Worm (Caenorhabditis elegans): ENCODE measurements around the gene uda-1.

Gene uda-1

DNA sequence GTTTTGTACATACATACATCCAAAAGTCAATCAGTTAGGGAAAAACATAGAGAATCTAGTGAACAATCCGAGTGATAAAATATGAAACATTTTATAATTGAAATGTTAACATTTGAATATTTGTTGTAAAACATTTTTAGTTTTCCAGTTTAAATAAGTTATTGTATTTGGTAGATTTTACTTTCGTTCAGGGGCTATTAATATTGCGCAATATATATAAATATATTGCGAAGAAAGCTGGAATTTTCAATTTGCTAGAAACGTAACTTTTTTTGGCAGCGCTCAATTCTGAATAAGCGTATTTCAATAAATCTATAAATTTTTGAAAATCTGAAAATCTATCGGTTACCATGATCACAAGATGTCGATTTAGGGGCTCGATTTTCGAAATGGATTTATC, 2.9 kb downstream of the uda-1 start:
- TF ChIP-seq unc-86 (tag; optimal IDR thresholded peaks at IDR 0.05): no peak

DNA sequence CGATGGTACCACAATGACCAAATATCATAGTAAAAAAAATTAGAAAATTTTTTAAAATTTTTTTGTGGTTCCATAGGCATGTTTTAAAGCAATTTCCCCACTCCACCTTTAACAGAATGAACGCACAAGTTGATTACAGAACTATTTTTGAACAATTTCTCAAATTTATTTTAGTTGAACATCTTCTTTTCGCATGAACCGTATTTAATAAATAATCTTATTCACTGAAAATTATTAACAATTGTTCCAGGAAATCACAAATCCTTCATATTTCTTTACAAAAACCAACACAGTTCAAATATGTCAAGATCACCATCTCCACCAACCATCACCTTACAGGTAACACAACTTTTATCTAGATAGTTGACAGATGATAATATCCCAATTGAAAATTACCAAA, 7.1 kb downstream of the uda-1 start, which contains the start of gene lea-1:
Gene lea-1, plus strand, starts transcription at position 301 of the 400 bp plus-strand sequence.
- no peak for TF ChIP-seq npax-4 (tag; optimal IDR thresholded peaks at IDR 0.05)
- no peak for TF ChIP-seq lim-6 (tag; optimal IDR thresholded peaks at IDR 0.05)
- TF ChIP-seq Y22D7AL.16 (tag; optimal IDR thresholded peaks at IDR 0.05): no peak
- no peak for TF ChIP-seq pqm-1 (tag; optimal IDR thresholded peaks at IDR 0.05)
- TF ChIP-seq fkh-6 (tag; optimal IDR thresholded peaks at IDR 0.05): no peak
- no peak for TF ChIP-seq K02D7.2 (tag; optimal IDR thresholded peaks at IDR 0.05)
- no peak for TF ChIP-seq ceh-24 (tag; optimal IDR thresholded peaks at IDR 0.05)
- no peak for TF ChIP-seq ceh-9 (tag; optimal IDR thresholded peaks at IDR 0.05)
- TF ChIP-seq unc-42 (tag; optimal IDR thresholded peaks at IDR 0.05): no peak
- no peak for TF ChIP-seq ceh-31 (tag; optimal IDR thresholded peaks at IDR 0.05)
- no peak for TF ChIP-seq elt-4 (tag; optimal IDR thresholded peaks at IDR 0.05)
- no peak for TF ChIP-seq pros-1 (tag; optimal IDR thresholded peaks at IDR 0.05)
- no peak for TF ChIP-seq eyg-1 (tag; optimal IDR thresholded peaks at IDR 0.05)
- no peak for TF ChIP-seq ceh-30 (tag; optimal IDR thresholded peaks at IDR 0.05)
- no peak for TF ChIP-seq sox-2 (GFP tag; IDR thresholded peaks at IDR 0.05)
- TF ChIP-seq tbx-7 (tag; optimal IDR thresholded peaks at IDR 0.05): no peak

DNA sequence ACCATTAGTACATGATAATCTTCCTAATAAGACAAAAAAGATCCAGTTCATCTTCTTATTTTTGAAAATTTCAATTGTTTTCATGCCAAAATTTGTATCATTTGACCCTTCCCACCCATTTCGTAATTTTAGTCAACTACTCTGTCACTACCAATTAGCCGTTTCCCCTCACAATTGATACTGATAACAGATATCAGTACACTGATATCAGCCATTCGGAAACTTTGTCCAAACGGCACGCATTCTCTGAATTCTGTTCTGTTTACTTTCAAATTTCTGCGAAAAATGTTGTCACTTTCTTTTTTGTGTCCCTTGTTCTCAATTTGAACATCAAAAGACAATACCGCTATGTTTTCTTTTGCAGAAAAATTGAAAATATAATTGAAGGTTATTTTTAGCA, 8.1 kb downstream of the uda-1 start:
- TF ChIP-seq pag-3 (tag; optimal IDR thresholded peaks at IDR 0.05; ENCODE audit: borderline replicate concordance): no peak
- no peak for TF ChIP-seq hlh-15 (tag; optimal IDR thresholded peaks at IDR 0.05)
- TF ChIP-seq fkh-10 (GFP tag; optimal IDR thresholded peaks at IDR 0.05): no peak
- TF ChIP-seq elt-2 (tag; optimal IDR thresholded peaks at IDR 0.05): peak; percentile 69
- TF ChIP-seq lin-11 (tag; optimal IDR thresholded peaks at IDR 0.05): no peak
- TF ChIP-seq ahr-1 (tag; optimal IDR thresholded peaks at IDR 0.05): no peak

DNA sequence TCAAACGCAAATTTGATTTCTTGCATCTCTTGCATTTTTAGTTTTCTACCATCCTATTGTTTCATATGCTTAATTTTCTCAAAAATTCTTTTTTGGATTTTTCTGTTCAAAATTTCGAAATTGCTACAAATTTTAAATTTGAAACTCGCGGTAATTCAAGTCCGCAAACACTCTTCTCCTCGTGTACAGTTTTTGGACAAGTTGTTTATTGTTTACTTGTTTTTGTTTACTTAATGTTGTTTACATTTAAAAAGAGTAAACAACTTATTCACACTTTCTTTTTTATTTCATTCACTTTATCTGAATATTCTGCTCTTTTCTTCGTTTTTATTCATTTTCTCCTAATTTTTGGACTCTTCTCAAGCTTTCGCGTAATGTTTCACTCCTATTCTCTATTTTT, 13.7 kb downstream of the uda-1 start:
- TF ChIP-seq pqm-1 (tag; optimal IDR thresholded peaks at IDR 0.05) (no peak), dmd-4 (tag; optimal IDR thresholded peaks at IDR 0.05; ENCODE audit: borderline replicate concordance) (no peak), ceh-24 (tag; optimal IDR thresholded peaks at IDR 0.05) (no peak), unc-42 (tag; optimal IDR thresholded peaks at IDR 0.05) (no peak), zip-5 (tag; optimal IDR thresholded peaks at IDR 0.05) (no peak), ahr-1 (tag; optimal IDR thresholded peaks at IDR 0.05) (no peak), ceh-45 (GFP tag; IDR thresholded peaks at IDR 0.05) (no peak), hlh-30 (tag; optimal IDR thresholded peaks at IDR 0.05; ENCODE audit: insufficient read depth) (no peak), ceh-30 (tag; optimal IDR thresholded peaks at IDR 0.05) (no peak), sdc-2 (tag; optimal IDR thresholded peaks at IDR 0.05) (no peak), K09A11.1 (tag; optimal IDR thresholded peaks at IDR 0.05; ENCODE audit: insufficient read depth) (no peak), hlh-13 (GFP tag; optimal IDR thresholded peaks at IDR 0.05) (no peak)

DNA sequence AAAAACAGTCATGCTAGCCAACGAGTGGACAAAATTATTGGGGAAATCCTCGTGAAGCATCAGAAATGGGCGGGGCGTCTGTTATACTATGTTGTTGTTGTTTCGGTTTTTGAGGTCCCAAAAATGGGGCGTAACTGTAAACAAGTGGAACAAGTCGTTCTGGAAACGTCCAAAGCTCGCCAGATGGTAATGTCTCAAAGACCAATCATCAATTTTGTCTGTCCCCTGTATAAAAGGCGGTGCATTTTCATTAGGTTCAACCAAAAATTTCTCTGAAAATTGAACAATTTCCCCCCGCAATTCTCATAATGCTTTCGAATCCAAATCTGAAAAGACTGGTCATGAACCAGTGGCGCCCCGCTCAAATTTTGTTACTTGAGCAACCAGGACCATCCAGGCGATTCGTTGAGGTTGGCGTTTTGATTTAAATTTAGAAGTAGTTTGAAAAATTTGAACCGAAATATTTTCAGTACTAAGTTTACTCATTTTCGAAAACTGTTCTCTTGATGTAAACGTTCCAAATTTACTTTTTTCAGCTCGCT, 14.6 kb downstream of the uda-1 start:
- TF ChIP-seq hlh-8 (tag; optimal IDR thresholded peaks at IDR 0.05) (no peak), hlh-30 (tag; optimal IDR thresholded peaks at IDR 0.05; ENCODE audit: insufficient read depth) (no peak), ceh-31 (tag; optimal IDR thresholded peaks at IDR 0.05) (no peak), tbx-7 (tag; optimal IDR thresholded peaks at IDR 0.05) (no peak), pha-2 (tag; optimal IDR thresholded peaks at IDR 0.05) (no peak), eyg-1 (tag; optimal IDR thresholded peaks at IDR 0.05) (no peak), ceh-30 (tag; optimal IDR thresholded peaks at IDR 0.05) (no peak)

DNA sequence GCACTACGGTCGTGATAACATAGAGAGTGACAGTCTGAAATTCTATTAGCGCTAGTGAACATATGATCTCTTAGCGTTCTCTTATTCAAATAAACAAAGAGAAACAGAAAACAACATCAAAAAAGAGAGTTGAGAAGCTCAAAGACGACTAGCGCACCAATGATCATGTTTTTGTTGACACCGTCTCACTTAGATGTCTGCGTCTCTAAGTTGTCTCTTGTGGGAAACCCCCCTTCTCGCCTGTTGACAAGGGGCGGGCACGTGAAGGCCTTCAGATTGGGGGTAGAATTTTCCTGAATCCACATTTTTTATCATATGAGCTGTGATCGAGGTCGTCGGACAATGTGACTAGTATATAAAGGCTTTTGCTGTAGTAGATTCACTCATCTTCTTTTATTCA, 15.4 kb downstream of the uda-1 start:
- TF ChIP-seq ztf-16 (tag; optimal IDR thresholded peaks at IDR 0.05) (no peak), sox-2 (GFP tag; IDR thresholded peaks at IDR 0.05) (no peak), unc-55 (GFP tag; optimal IDR thresholded peaks at IDR 0.05) (peak; percentile 46), hlh-30 (tag; optimal IDR thresholded peaks at IDR 0.05; ENCODE audit: insufficient read depth) (peak; percentile 31), nfya-1 (tag; optimal IDR thresholded peaks at IDR 0.05) (peak; percentile 6)

Data from whole organism, late embryonic.